Fruit fly (Drosophila melanogaster): ENCODE results near the gene Bace.

DNA sequence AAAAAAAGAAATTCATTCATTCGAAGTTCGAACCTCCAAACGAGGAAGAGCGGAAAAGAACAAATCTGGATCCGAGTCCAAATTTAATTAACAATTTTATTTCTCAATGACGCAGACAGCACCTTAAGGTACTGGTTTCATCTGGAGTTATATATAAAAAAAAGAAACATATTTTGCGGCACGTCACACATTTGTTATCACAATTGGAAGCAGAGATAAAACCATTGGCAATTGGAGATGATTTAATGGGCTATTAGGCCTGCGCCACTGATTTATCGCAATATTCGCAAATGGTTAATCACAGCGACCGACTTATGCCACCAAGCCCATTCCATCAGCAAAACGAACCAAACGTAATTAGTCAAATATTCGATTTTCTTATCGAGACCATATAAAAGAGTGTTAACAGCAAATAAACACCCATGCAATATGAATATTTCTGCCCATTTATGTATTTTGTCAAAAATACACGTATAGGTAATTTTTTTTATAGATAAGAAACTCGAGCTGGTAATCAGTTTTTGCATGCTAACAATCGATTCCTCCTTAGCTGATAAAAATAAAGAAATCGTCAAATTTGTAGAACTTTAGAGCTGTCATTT, 42.4 kb upstream of the Bace start:
- TF ChIP-seq CG8478 (optimal IDR thresholded peaks at IDR 0.05) (no peak), CTCF (optimal IDR thresholded peaks at IDR 0.05) (no peak)
